Fruit fly (Drosophila melanogaster) whole organism, pupa: Measurements from ENCODE around the gene CG5787.

Source experiments
- CG15710 ChIP-seq: fragments of 200-800 bp; sonication (Bioruptor generic); optimal IDR thresholded peaks from 2 replicates; lab custom pipeline; 2018; ENCODE audit warnings: missing biosample characterization, mild to moderate bottlenecking, missing genetic modification characterization, moderate library complexity
- CG17806 ChIP-seq: fragments of 200-800 bp; sonication (Bioruptor generic); optimal IDR thresholded peaks from 2 replicates; lab custom pipeline; 2018; ENCODE audit warnings: missing biosample characterization, mild to moderate bottlenecking, missing genetic modification characterization, moderate library complexity
- CG32121 ChIP-seq: fragments of 200-800 bp; sonication (Bioruptor generic); IDR thresholded peaks from 2 replicates; pipeline ENCODE4 v1.3.6; 2022; ENCODE audit warnings: missing biosample characterization, missing genetic modification characterization
- CG34367 ChIP-seq: fragments of 200-800 bp; sonication (Bioruptor generic); optimal IDR thresholded peaks from 2 replicates; lab custom pipeline; 2018; ENCODE audit warnings: missing biosample characterization, mild to moderate bottlenecking, missing genetic modification characterization
- CG8159 ChIP-seq: fragments of 200-800 bp; sonication (Bioruptor generic); optimal IDR thresholded peaks from 3 replicates; lab custom pipeline; 2018; ENCODE audit warnings: missing biosample characterization, mild to moderate bottlenecking, missing genetic modification characterization, moderate library complexity
- CG8301 ChIP-seq: fragments of 200-800 bp; sonication (Bioruptor generic); optimal IDR thresholded peaks from 2 replicates; lab custom pipeline; 2018; ENCODE audit warnings: missing biosample characterization, mild to moderate bottlenecking, missing genetic modification characterization
- D1 ChIP-seq: fragments of 200-800 bp; sonication (Bioruptor generic); optimal IDR thresholded peaks from 2 replicates; lab custom pipeline; 2018; ENCODE audit warnings: missing biosample characterization, mild to moderate bottlenecking, missing genetic modification characterization, moderate library complexity
- EcR ChIP-seq: fragments of 200-800 bp; sonication (Bioruptor generic); optimal IDR thresholded peaks from 3 replicates; lab custom pipeline; 2019; ENCODE audit warnings: missing biosample characterization, missing genetic modification characterization, mild to moderate bottlenecking, moderate library complexity, missing genetic modification reagents
- Ets98B ChIP-seq: fragments of 200-800 bp; sonication (Bioruptor generic); IDR thresholded peaks from 2 replicates; pipeline ENCODE4 v1.3.6; 2022; ENCODE audit warnings: missing biosample characterization, missing genetic modification characterization
- Pif1A ChIP-seq: fragments of 200-800 bp; sonication (Bioruptor generic); optimal IDR thresholded peaks from 3 replicates; lab custom pipeline; 2016; ENCODE audit warnings: missing biosample characterization, missing genetic modification characterization

dm6 chr2L:12707540-12707939 is 5.2 kb downstream of the CG5787 start, which contains the start of the genes CG6180 and CG15484:
- TF ChIP-seq CG34367 (no peak), CG8301 (no peak), CG17806 (tag; lab: Kevin White, UChicago) (no peak), Ets98B (GFP tag; lab: Robert Waterston, UW) (no peak), CG8159 (tag; lab: Kevin White, UChicago) (no peak), EcR (GFP tag; lab: Kevin White, UChicago) (no peak), CG32121 (no peak), Pif1A (GFP tag; lab: Kevin White, UChicago) (no peak), CG15710 (tag; lab: Kevin White, UChicago) (no peak), D1 (tag; lab: Kevin White, UChicago) (no peak)
